Worm (Caenorhabditis elegans): Measurements from ENCODE around the gene cest-2.3.

The cest-2.3 gene

DNA sequence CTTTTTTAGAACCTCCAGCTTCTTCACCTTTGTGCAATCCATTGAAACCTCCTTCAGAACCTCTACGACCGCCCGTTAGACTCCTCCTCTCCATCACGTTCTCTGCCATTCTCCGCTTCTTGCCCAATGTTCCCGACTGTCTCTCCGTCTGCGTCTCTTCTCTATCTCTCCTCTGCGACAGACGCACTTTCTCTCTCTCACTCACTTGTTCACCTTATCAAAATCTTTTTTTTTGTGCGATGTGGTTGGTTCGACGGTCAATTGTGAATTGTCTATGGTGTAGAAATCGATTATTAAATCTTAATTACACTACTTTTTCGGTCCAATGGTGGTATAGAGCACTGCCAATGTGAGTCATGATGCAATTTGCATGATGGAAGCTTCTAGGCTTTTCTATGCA, 10.7 kb upstream of the cest-2.3 start, which contains the start of gene atfs-1 (continued):
- TF ChIP-seq lim-6 (tag; optimal IDR thresholded peaks at IDR 0.05) (no peak), hlh-6 (tag; optimal IDR thresholded peaks at IDR 0.05) (no peak), hlh-8 (tag; optimal IDR thresholded peaks at IDR 0.05) (no peak), sox-4 (tag; optimal IDR thresholded peaks at IDR 0.05) (no peak), ceh-19 (GFP tag; optimal IDR thresholded peaks at IDR 0.05) (no peak), ceh-24 (tag; optimal IDR thresholded peaks at IDR 0.05) (no peak), pha-2 (tag; optimal IDR thresholded peaks at IDR 0.05) (no peak), lin-11 (tag; optimal IDR thresholded peaks at IDR 0.05) (no peak), madf-2 (tag; optimal IDR thresholded peaks at IDR 0.05) (no peak), C38D4.7 (GFP tag; optimal IDR thresholded peaks at IDR 0.05) (no peak), pros-1 (tag; optimal IDR thresholded peaks at IDR 0.05) (no peak), tbx-2 (tag; optimal IDR thresholded peaks at IDR 0.05) (peak; percentile 44), tbx-7 (tag; optimal IDR thresholded peaks at IDR 0.05) (no peak), K09A11.1 (tag; optimal IDR thresholded peaks at IDR 0.05; ENCODE audit: insufficient read depth) (no peak), sdc-2 (tag; optimal IDR thresholded peaks at IDR 0.05) (no peak), elt-4 (tag; optimal IDR thresholded peaks at IDR 0.05) (no peak), pqm-1 (tag; optimal IDR thresholded peaks at IDR 0.05) (peak; percentile 11), nfya-1 (tag; optimal IDR thresholded peaks at IDR 0.05) (peak; percentile 25), hlh-13 (GFP tag; optimal IDR thresholded peaks at IDR 0.05) (no peak), ceh-48 (tag; optimal IDR thresholded peaks at IDR 0.05) (no peak), ceh-31 (tag; optimal IDR thresholded peaks at IDR 0.05) (peak; percentile 54), pha-4 (tag; optimal IDR thresholded peaks at IDR 0.05) (no peak), ref-2 (tag; optimal IDR thresholded peaks at IDR 0.05) (no peak), ceh-6 (GFP tag; optimal IDR thresholded peaks at IDR 0.05) (no peak)

DNA sequence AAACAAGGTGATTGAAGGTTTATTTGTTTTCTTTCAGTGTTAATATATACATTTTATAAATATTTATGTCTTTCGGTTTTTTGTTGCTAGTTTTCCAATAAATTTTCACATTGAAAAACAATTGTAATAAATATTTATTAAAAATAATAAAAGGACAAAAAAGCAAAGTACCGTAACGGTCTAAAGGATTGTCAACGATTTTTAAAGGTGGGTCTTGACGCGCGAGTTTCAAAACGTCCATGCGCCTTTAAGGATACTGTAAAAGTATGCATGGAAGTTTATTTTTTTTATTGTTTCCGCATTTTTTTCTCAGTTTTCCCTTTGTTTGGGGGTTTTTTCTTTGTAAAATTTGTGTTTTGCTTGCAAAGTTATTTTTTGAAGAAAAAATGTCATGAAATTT, 10.1 kb upstream of the cest-2.3 start:
- TF ChIP-seq lin-11 (tag; optimal IDR thresholded peaks at IDR 0.05) (no peak), pha-2 (tag; optimal IDR thresholded peaks at IDR 0.05) (no peak), ets-4 (tag; optimal IDR thresholded peaks at IDR 0.05) (no peak), eyg-1 (tag; optimal IDR thresholded peaks at IDR 0.05) (no peak), elt-4 (tag; optimal IDR thresholded peaks at IDR 0.05) (no peak), ceh-24 (tag; optimal IDR thresholded peaks at IDR 0.05) (no peak), pax-1 (tag; optimal IDR thresholded peaks at IDR 0.05) (no peak), Y22D7AL.16 (tag; optimal IDR thresholded peaks at IDR 0.05) (no peak), T23F11.4 (GFP tag; optimal IDR thresholded peaks at IDR 0.05) (no peak), elt-2 (tag; optimal IDR thresholded peaks at IDR 0.05) (no peak), ceh-14 (tag; optimal IDR thresholded peaks at IDR 0.05) (no peak), odd-2 (tag; optimal IDR thresholded peaks at IDR 0.05) (no peak), unc-55 (GFP tag; optimal IDR thresholded peaks at IDR 0.05) (no peak)

DNA sequence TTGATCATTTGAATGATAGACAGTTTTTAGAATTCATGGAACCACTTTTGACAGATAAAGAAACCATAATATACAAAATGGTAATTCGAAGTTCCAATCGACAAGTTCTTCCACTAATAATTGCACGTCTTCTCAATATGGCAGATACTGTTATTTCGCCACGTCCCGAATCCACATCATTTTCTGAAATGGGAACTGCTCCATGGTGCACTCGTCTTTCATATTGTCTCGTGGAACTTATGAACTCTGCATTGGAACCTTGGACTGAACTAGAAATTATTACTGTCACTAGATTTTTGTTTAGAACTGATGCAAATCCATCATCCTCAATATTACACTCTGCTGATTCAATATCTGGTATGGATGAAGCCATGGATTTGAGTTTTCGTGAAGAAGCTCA, 4.3 kb upstream of the cest-2.3 start:
- no peak for TF ChIP-seq rnt-1 (tag; optimal IDR thresholded peaks at IDR 0.05)
- no peak for TF ChIP-seq hlh-8 (tag; optimal IDR thresholded peaks at IDR 0.05)
- no peak for TF ChIP-seq ztf-16 (tag; optimal IDR thresholded peaks at IDR 0.05)
- TF ChIP-seq ceh-14 (tag; optimal IDR thresholded peaks at IDR 0.05), result no peak
- TF ChIP-seq madf-2 (tag; optimal IDR thresholded peaks at IDR 0.05), result no peak
- no peak for TF ChIP-seq tbx-2 (tag; optimal IDR thresholded peaks at IDR 0.05)
- no peak for TF ChIP-seq F13H6.1 (tag; optimal IDR thresholded peaks at IDR 0.05)
- TF ChIP-seq hlh-6 (tag; optimal IDR thresholded peaks at IDR 0.05), result no peak
- TF ChIP-seq ceh-48 (tag; optimal IDR thresholded peaks at IDR 0.05), result no peak
- no peak for TF ChIP-seq ceh-24 (tag; optimal IDR thresholded peaks at IDR 0.05)
- TF ChIP-seq unc-86 (tag; optimal IDR thresholded peaks at IDR 0.05), result no peak
- no peak for TF ChIP-seq zip-5 (tag; optimal IDR thresholded peaks at IDR 0.05)
- TF ChIP-seq Y22D7AL.16 (tag; optimal IDR thresholded peaks at IDR 0.05), result no peak
- no peak for TF ChIP-seq pros-1 (tag; optimal IDR thresholded peaks at IDR 0.05)
- no peak for TF ChIP-seq pha-4 (tag; optimal IDR thresholded peaks at IDR 0.05)
- TF ChIP-seq che-1 (tag; optimal IDR thresholded peaks at IDR 0.05), result no peak
- TF ChIP-seq fkh-6 (tag; optimal IDR thresholded peaks at IDR 0.05), result no peak
- TF ChIP-seq ceh-2 (tag; optimal IDR thresholded peaks at IDR 0.05), result no peak
- no peak for TF ChIP-seq hlh-15 (tag; optimal IDR thresholded peaks at IDR 0.05)
